Worm (Caenorhabditis elegans): ENCODE measurements around the gene Y57G11C.8.

DNA sequence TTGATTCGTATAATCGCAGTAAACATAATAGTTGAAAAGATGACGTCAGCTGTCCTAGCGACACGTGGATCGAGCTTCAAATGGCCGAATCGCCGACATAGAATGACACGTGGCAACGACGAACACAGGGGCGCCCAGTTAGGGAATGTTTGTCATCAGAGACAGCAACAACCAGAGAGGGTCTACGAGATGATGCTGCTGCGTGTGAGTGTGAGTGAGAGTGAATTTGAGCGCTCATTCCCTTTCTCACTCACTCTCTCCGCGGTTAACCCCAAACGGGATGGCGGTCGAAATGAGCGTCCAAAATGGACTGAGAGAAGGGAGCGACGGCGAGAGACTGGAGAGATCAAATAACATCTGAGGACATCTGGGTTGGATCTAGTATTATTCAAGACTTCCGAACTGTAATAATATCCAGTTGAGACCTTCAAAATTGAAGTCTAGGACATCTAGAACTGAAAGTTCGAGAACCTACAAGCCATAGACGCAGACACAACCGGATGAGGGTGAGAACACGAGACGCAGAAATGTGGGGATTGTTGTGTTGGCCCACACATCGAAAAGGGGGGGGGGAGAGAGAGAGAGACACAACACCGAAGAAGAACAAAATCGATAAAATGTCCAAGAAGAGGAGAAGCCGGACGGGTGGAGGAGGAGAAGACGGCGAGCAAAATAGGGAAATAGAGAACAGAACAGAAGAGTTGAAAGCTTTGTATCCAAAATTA lies 12.4 kb downstream of the Y57G11C.8 start:
- TF ChIP-seq flt-1 (GFP tag; IDR thresholded peaks at IDR 0.05) (no peak), ztf-23 (GFP tag; IDR thresholded peaks at IDR 0.05) (no peak), med-1 (GFP tag; optimal IDR thresholded peaks at IDR 0.05; ENCODE audit: insufficient read depth) (no peak), cog-1 (tag; optimal IDR thresholded peaks at IDR 0.05) (peak; percentile 54), tab-1 (GFP tag; IDR thresholded peaks at IDR 0.05) (no peak)

Data from whole organism, midembryonic.